Fruit fly (Drosophila melanogaster): ENCODE data around the gene CG1092.

dm6 chr3R:4308708-4309107 is 42.1 kb downstream of the CG1092 start:
- no peak for TF ChIP-seq CG8478 (optimal IDR thresholded peaks at IDR 0.05)
- TF ChIP-seq CTCF (optimal IDR thresholded peaks at IDR 0.05) = no peak
